Worm (Caenorhabditis elegans) whole organism, young adult: ENCODE data around the gene T05C3.6.

Experiments used
- F39B2.1 ChIP-seq: fragments of 200-800 bp; sonication (Bioruptor generic); IDR thresholded peaks from 2 replicates; pipeline ENCODE4 v1.3.6; 2022; ENCODE audit warnings: missing genetic modification reagents, missing genetic modification characterization, missing compliant biosample characterization
- hmg-1.2 ChIP-seq: fragments of 200-800 bp; sonication (Bioruptor generic); IDR thresholded peaks from 2 replicates; pipeline ENCODE4 v1.3.6; 2022; ENCODE audit warnings: missing genetic modification reagents, missing genetic modification characterization, missing compliant biosample characterization
- snpc-4 ChIP-seq, 5 experiments: fragments of 150-350 bp in 1 of 5; sonication (generic microtip) in 4 of 5; optimal IDR thresholded peaks; 2 replicates each; lab custom pipeline; 2014 to 2018; ENCODE audit warnings: missing genetic modification characterization in 5 of 5, missing biosample characterization in 3 of 5, antibody characterized with exemption in 2 of 5, mild to moderate bottlenecking in 2 of 5, missing compliant biosample characterization in 2 of 5, missing genotype in 2 of 5, moderate library complexity in 2 of 5, missing genetic modification reagents in 1 of 5

DNA sequence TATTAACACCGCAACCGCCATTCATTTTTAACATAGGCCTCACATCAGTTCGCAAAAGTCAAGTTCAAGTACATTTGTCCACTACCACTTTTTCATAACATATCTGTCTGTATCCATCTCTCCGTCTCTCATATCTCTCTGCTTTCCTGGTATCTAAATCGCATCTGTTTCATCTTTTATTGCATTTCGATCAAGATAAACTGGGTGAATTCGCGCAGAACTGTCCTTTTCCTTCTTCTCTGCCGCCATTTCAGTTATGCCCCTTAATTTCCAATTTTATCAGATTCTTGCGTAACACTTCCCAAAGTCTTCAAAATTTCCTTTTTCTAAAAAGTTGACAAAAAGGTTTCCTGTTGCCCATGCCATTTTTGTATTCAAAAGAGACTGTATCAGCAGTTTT is 33.0 kb downstream of the T05C3.6 start:
- no peak for TF ChIP-seq snpc-4 (GFP tag; optimal IDR thresholded peaks at IDR 0.05; lab: Kevin White, UChicago)
- no peak for TF ChIP-seq snpc-4 (tag; optimal IDR thresholded peaks at IDR 0.05; lab: Kevin White, UChicago)
- TF ChIP-seq F39B2.1 (GFP tag; lab: Robert Waterston, UW): no peak
- no peak for TF ChIP-seq hmg-1.2 (GFP tag; lab: Robert Waterston, UW)
